Worm (Caenorhabditis elegans): ENCODE measurements around the gene F14D2.7.

ce11 chrII:3340818-3341217 is 2.4 kb upstream of the F14D2.7 start:
- TF ChIP-seq tab-1 (GFP tag; IDR thresholded peaks at IDR 0.05) (no peak), med-1 (GFP tag; optimal IDR thresholded peaks at IDR 0.05; ENCODE audit: insufficient read depth) (no peak)

Data from whole organism, midembryonic.